Fruit fly (Drosophila melanogaster) whole organism, embryonic: Measurements from ENCODE around the gene CG44838.
A peak's percentile ranks its signal among the peaks of the same experiment; 100 is the strongest.

Experiments
- BEAF-32 ChIP-seq: fragments of 200-800 bp; sonication (Bioruptor generic); optimal IDR thresholded peaks from 3 replicates; lab custom pipeline; 2017; ENCODE audit warnings: missing biosample characterization, missing genetic modification characterization, mild to moderate bottlenecking, moderate library complexity, missing genetic modification reagents
- CG11456 ChIP-seq: fragments of 200-800 bp; sonication (Bioruptor generic); IDR thresholded peaks from 3 replicates; pipeline ENCODE4 v1.3.6; 2022; ENCODE audit warnings: missing biosample characterization, missing genetic modification characterization
- CG11723 ChIP-seq: fragments of 200-800 bp; sonication (Bioruptor generic); optimal IDR thresholded peaks from 2 replicates; lab custom pipeline; 2017; ENCODE audit warnings: missing biosample characterization, mild to moderate bottlenecking, missing genetic modification characterization
- CG12769 ChIP-seq: fragments of 200-800 bp; sonication (Bioruptor generic); optimal IDR thresholded peaks from 2 replicates; lab custom pipeline; 2019; ENCODE audit warnings: missing biosample characterization, mild to moderate bottlenecking, missing genetic modification characterization, moderate library complexity
- CG14441 ChIP-seq: fragments of 200-800 bp; sonication (Bioruptor generic); IDR thresholded peaks from 2 replicates; pipeline ENCODE4 v1.3.6; 2022; ENCODE audit warnings: missing biosample characterization, missing genetic modification characterization
- CG14667 ChIP-seq: fragments of 200-800 bp; sonication (Bioruptor generic); IDR thresholded peaks from 2 replicates; pipeline ENCODE4 v1.3.6; 2022; ENCODE audit warnings: missing biosample characterization, missing genetic modification characterization
- CG14860 ChIP-seq: fragments of 200-800 bp; sonication (Bioruptor generic); IDR thresholded peaks from 3 replicates; pipeline ENCODE4 v1.3.6; 2022; ENCODE audit warnings: missing biosample characterization, missing genetic modification characterization; ENCODE audit not compliant: partially characterized antibody
- CG16779 ChIP-seq: fragments of 200-800 bp; sonication (Bioruptor generic); IDR thresholded peaks from 2 replicates; pipeline ENCODE4 v1.3.6; 2022; ENCODE audit warnings: missing biosample characterization, missing genetic modification characterization
- CG16863 ChIP-seq: fragments of 200-800 bp; sonication (Bioruptor generic); optimal IDR thresholded peaks from 3 replicates; lab custom pipeline; 2016; ENCODE audit warnings: missing biosample characterization, missing genetic modification characterization
- CG17568 ChIP-seq: fragments of 200-800 bp; sonication (Bioruptor generic); optimal IDR thresholded peaks from 2 replicates; lab custom pipeline; 2018; ENCODE audit warnings: missing biosample characterization, mild to moderate bottlenecking, missing genetic modification characterization, moderate library complexity
- CG18011 ChIP-seq: fragments of 200-800 bp; sonication (Bioruptor generic); optimal IDR thresholded peaks from 2 replicates; lab custom pipeline; 2017; ENCODE audit warnings: missing biosample characterization, missing genetic modification characterization, mild to moderate bottlenecking, moderate library complexity, missing genotype
- CG2678 ChIP-seq: fragments of 200-800 bp; sonication (Bioruptor generic); optimal IDR thresholded peaks from 3 replicates; lab custom pipeline; 2019; ENCODE audit warnings: missing biosample characterization, mild to moderate bottlenecking, missing genetic modification characterization, moderate library complexity
- CG30431 ChIP-seq: fragments of 200-800 bp; sonication (Bioruptor generic); optimal IDR thresholded peaks from 2 replicates; lab custom pipeline; 2017; ENCODE audit warnings: missing biosample characterization, missing genetic modification characterization
- CG31441 ChIP-seq: fragments of 200-800 bp; sonication (Bioruptor generic); IDR thresholded peaks from 2 replicates; pipeline ENCODE4 v1.3.6; 2022; ENCODE audit warnings: missing biosample characterization, missing genetic modification characterization
- CG32772 ChIP-seq: fragments of 200-800 bp; sonication (Bioruptor generic); IDR thresholded peaks from 2 replicates; pipeline ENCODE4 v1.3.6; 2022; ENCODE audit warnings: missing biosample characterization, missing genetic modification characterization
- CG4282 ChIP-seq: fragments of 200-800 bp; sonication (Bioruptor generic); optimal IDR thresholded peaks from 2 replicates; lab custom pipeline; 2016; ENCODE audit warnings: missing biosample characterization, missing genetic modification characterization
- CG4854 ChIP-seq: fragments of 200-800 bp; sonication (Bioruptor generic); optimal IDR thresholded peaks from 2 replicates; lab custom pipeline; 2016; ENCODE audit warnings: missing biosample characterization, missing genetic modification characterization, inconsistent platforms
- CG6683 ChIP-seq: fragments of 200-800 bp; sonication (Bioruptor generic); optimal IDR thresholded peaks from 2 replicates; lab custom pipeline; 2017; ENCODE audit warnings: missing biosample characterization, mild to moderate bottlenecking, missing genetic modification characterization, missing genetic modification reagents
- CG8281 ChIP-seq: fragments of 200-800 bp; sonication (Bioruptor generic); optimal IDR thresholded peaks from 2 replicates; lab custom pipeline; 2018; ENCODE audit warnings: missing biosample characterization, mild to moderate bottlenecking, missing genetic modification characterization, moderate library complexity
- Dfd ChIP-seq, 2 experiments: fragments of >200 bp; optimal IDR thresholded peaks; 2 replicates each; lab custom pipeline; 2017; ENCODE audit warnings: missing biosample characterization in 2 of 2, missing genetic modification characterization in 2 of 2
- Doc2 ChIP-seq: fragments of 200-800 bp; sonication (Bioruptor generic); IDR thresholded peaks from 2 replicates; pipeline ENCODE4 v1.3.6; 2022; ENCODE audit warnings: missing biosample characterization, missing genetic modification characterization
- Dref ChIP-seq: fragments of 200-800 bp; sonication (Bioruptor generic); IDR thresholded peaks from 2 replicates; pipeline ENCODE4 v1.3.6; 2022; ENCODE audit warnings: missing biosample characterization, missing genetic modification characterization
- Eip74EF ChIP-seq, 2 experiments: fragments of 200-800 bp in 1 of 2; fragments of >200 bp in 1 of 2; sonication (Bioruptor generic) in 1 of 2; optimal IDR thresholded peaks; 2 replicates each; lab custom pipeline; 2017 to 2019; ENCODE audit warnings: missing biosample characterization in 2 of 2, missing genetic modification characterization in 2 of 2, mild to moderate bottlenecking in 1 of 2, moderate library complexity in 1 of 2
- GATAe ChIP-seq: fragments of 200-800 bp; sonication (Bioruptor generic); conservative IDR thresholded peaks from 2 replicates; pipeline ENCODE4 v1.3.6; 2022; ENCODE audit warnings: missing biosample characterization, missing genetic modification characterization
- H2.0 ChIP-seq: fragments of 200-800 bp; sonication (Bioruptor generic); IDR thresholded peaks from 2 replicates; pipeline ENCODE4 v1.3.6; 2022; ENCODE audit warnings: missing biosample characterization, missing genetic modification characterization
- Lpt ChIP-seq: fragments of >200 bp; optimal IDR thresholded peaks from 2 replicates; lab custom pipeline; 2018; ENCODE audit warnings: missing biosample characterization, missing genetic modification characterization
- Meics ChIP-seq: fragments of 200-800 bp; sonication (Bioruptor generic); optimal IDR thresholded peaks from 2 replicates; lab custom pipeline; 2017; ENCODE audit warnings: missing biosample characterization, mild to moderate bottlenecking, missing genetic modification characterization
- Ravus ChIP-seq: fragments of 200-800 bp; sonication (Bioruptor generic); IDR thresholded peaks from 2 replicates; pipeline ENCODE4 v1.3.6; 2022; ENCODE audit warnings: missing biosample characterization, missing genetic modification characterization
- Vsx1 ChIP-seq: fragments of 200-800 bp; sonication (Bioruptor generic); optimal IDR thresholded peaks from 2 replicates; lab custom pipeline; 2017; ENCODE audit warnings: missing biosample characterization, mild to moderate bottlenecking, missing genetic modification characterization, missing genetic modification reagents
- YL-1 ChIP-seq: fragments of 200-800 bp; sonication (Bioruptor generic); optimal IDR thresholded peaks from 3 replicates; lab custom pipeline; 2017; ENCODE audit warnings: missing biosample characterization, mild to moderate bottlenecking, missing genetic modification characterization
- ab ChIP-seq: fragments of 200-800 bp; sonication (Bioruptor generic); optimal IDR thresholded peaks from 2 replicates; lab custom pipeline; 2016; ENCODE audit warnings: missing biosample characterization, missing genetic modification characterization
- amos ChIP-seq: fragments of 200-800 bp; sonication (Bioruptor generic); IDR thresholded peaks from 2 replicates; pipeline ENCODE4 v1.3.6; 2022; ENCODE audit warnings: missing biosample characterization, missing genetic modification characterization; ENCODE audit not compliant: partially characterized antibody
- corto ChIP-seq: fragments of 200-800 bp; sonication (Bioruptor generic); optimal IDR thresholded peaks from 2 replicates; lab custom pipeline; 2016; ENCODE audit warnings: missing biosample characterization, mild to moderate bottlenecking, missing genetic modification characterization, moderate library complexity
- croc ChIP-seq: fragments of 200-800 bp; sonication (Bioruptor generic); conservative IDR thresholded peaks from 3 replicates; pipeline ENCODE4 v1.3.6; 2022; ENCODE audit warnings: missing biosample characterization, missing genetic modification characterization
- crol ChIP-seq: fragments of 200-800 bp; sonication (Bioruptor generic); IDR thresholded peaks from 2 replicates; pipeline ENCODE4 v1.3.6; 2022; ENCODE audit warnings: missing biosample characterization, missing genetic modification characterization
- dpn ChIP-seq, 2 experiments: fragments of 200-800 bp; sonication (Bioruptor generic); optimal IDR thresholded peaks; 3 replicates each; lab custom pipeline; 2016; ENCODE audit warnings: missing biosample characterization in 2 of 2, missing genetic modification characterization in 2 of 2
- fd64A ChIP-seq: fragments of 200-800 bp; sonication (Bioruptor generic); optimal IDR thresholded peaks from 3 replicates; lab custom pipeline; 2018; ENCODE audit warnings: missing biosample characterization, mild to moderate bottlenecking, missing genetic modification characterization
- gfzf ChIP-seq: fragments of 200-800 bp; sonication (Bioruptor generic); optimal IDR thresholded peaks from 2 replicates; lab custom pipeline; 2016; ENCODE audit warnings: missing biosample characterization, mild to moderate bottlenecking, missing genetic modification characterization, moderate library complexity
- hbn ChIP-seq: fragments of 200-800 bp; sonication (Bioruptor generic); IDR thresholded peaks from 2 replicates; pipeline ENCODE4 v1.3.6; 2022; ENCODE audit warnings: missing biosample characterization, missing genetic modification characterization; ENCODE audit not compliant: partially characterized antibody
- ind ChIP-seq: fragments of 200-800 bp; sonication (Bioruptor generic); optimal IDR thresholded peaks from 3 replicates; lab custom pipeline; 2016; ENCODE audit warnings: missing biosample characterization, missing genetic modification characterization
- klu ChIP-seq: fragments of 200-800 bp; sonication (Bioruptor generic); IDR thresholded peaks from 2 replicates; pipeline ENCODE4 v1.3.6; 2022; ENCODE audit warnings: missing biosample characterization, missing genetic modification characterization
- luna ChIP-seq: fragments of 200-800 bp; sonication (Bioruptor generic); optimal IDR thresholded peaks from 2 replicates; lab custom pipeline; 2016; ENCODE audit warnings: missing biosample characterization, missing genetic modification characterization
- oc ChIP-seq: fragments of 200-800 bp; sonication (Bioruptor generic); optimal IDR thresholded peaks from 2 replicates; lab custom pipeline; 2018; ENCODE audit warnings: missing biosample characterization, mild to moderate bottlenecking, missing genetic modification characterization, moderate library complexity
- org-1 ChIP-seq: fragments of 200-800 bp; sonication (Bioruptor generic); optimal IDR thresholded peaks from 2 replicates; lab custom pipeline; 2017; ENCODE audit warnings: missing biosample characterization, missing genetic modification characterization
- pho ChIP-seq: fragments of 200-800 bp; sonication (Bioruptor generic); optimal IDR thresholded peaks from 2 replicates; lab custom pipeline; 2016; ENCODE audit warnings: missing biosample characterization, missing genetic modification characterization
- repo ChIP-seq: fragments of 200-800 bp; sonication (Bioruptor generic); optimal IDR thresholded peaks from 2 replicates; lab custom pipeline; 2016; ENCODE audit warnings: missing biosample characterization, missing genetic modification characterization
- salm ChIP-seq: fragments of 200-800 bp; sonication (Bioruptor generic); optimal IDR thresholded peaks from 2 replicates; lab custom pipeline; 2018; ENCODE audit warnings: missing biosample characterization, mild to moderate bottlenecking, missing genetic modification characterization
- sqz ChIP-seq: fragments of 200-800 bp; sonication (Bioruptor generic); optimal IDR thresholded peaks from 3 replicates; lab custom pipeline; 2018; ENCODE audit warnings: missing biosample characterization, mild to moderate bottlenecking, missing genetic modification characterization
- sug ChIP-seq: fragments of 200-800 bp; optimal IDR thresholded peaks from 2 replicates; lab custom pipeline; 2019; ENCODE audit warnings: missing biosample characterization, mild to moderate bottlenecking, missing genetic modification characterization, moderate library complexity
- toy ChIP-seq: fragments of 200-800 bp; sonication (Bioruptor generic); IDR thresholded peaks from 2 replicates; pipeline ENCODE4 v1.3.6; 2022; ENCODE audit warnings: missing biosample characterization, missing genetic modification characterization
- z ChIP-seq: fragments of 200-800 bp; sonication (Bioruptor generic); IDR thresholded peaks from 3 replicates; pipeline ENCODE4 v1.3.6; 2022; ENCODE audit warnings: missing biosample characterization, missing genetic modification characterization

CG44838 gene

DNA sequence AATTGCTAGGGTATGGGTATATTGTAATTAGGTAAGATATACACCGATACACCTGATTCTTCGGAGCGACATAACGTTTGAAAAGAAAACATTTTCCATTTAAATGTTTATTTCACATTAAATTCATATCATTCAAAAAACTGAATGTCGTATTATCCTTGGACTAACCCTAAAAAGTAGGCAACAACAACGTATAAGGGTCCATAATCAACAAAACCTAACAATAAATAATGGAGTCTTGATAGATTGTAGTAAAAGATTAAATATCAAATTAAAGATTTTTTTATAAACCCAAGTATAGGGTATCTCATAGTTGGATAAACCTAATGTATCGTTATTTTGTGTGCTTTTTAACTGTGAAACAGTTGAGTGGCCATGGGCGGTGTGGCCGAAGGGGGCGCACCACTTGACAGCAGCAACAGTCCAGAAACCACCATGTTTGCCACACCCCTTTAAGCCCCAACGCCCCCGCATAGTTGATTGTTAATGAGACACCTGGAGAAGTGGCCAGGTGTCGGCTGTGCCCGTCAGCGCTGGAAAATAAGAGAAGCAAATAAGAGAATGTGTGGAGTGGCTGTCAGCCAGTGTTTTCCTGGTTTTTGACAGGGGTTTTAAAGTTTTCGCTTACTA is 7.5 kb downstream of the CG44838 start (continued):
- TF ChIP-seq Lpt (GFP tag; lab: Kevin White, UChicago) (no peak), amos (GFP tag; lab: Robert Waterston, UW) (no peak), Dfd (GFP tag; optimal IDR thresholded peaks at IDR 0.05; lab: Kevin White, UChicago) (no peak), H2.0 (GFP tag; lab: Robert Waterston, UW) (no peak), gfzf (GFP tag; lab: Kevin White, UChicago) (no peak), toy (GFP tag; lab: Robert Waterston, UW) (no peak), klu (no peak), repo (GFP tag; lab: Kevin White, UChicago) (no peak), CG2678 (peak; percentile 73), Doc2 (GFP tag; lab: Robert Waterston, UW) (no peak), CG31441 (GFP tag; lab: Robert Waterston, UW) (peak; percentile 63; the same call in 1 of the 2 replicates), CG8281 (tag; lab: Kevin White, UChicago) (no peak), fd64A (no peak), CG11456 (GFP tag; lab: Robert Waterston, UW) (no peak), Vsx1 (GFP tag; lab: Kevin White, UChicago) (peak; percentile 14), Eip74EF (GFP tag; optimal IDR thresholded peaks at IDR 0.05; lab: Kevin White, UChicago) (peak in 1 of 2 experiments; percentile 17), CG16863 (GFP tag; lab: Kevin White, UChicago) (no peak), org-1 (GFP tag; lab: Kevin White, UChicago) (no peak), sqz (GFP tag; lab: Kevin White, UChicago) (no peak), ab (GFP tag; lab: Kevin White, UChicago) (no peak), CG30431 (GFP tag; lab: Kevin White, UChicago) (no peak), luna (GFP tag; lab: Kevin White, UChicago) (no peak), CG4282 (GFP tag; lab: Kevin White, UChicago) (no peak), CG4854 (no peak), dpn (GFP tag; optimal IDR thresholded peaks at IDR 0.05; lab: Kevin White, UChicago) (peak; percentile 16 to 33), CG32772 (GFP tag; lab: Robert Waterston, UW) (no peak), CG14441 (GFP tag; lab: Robert Waterston, UW) (no peak), CG14860 (no peak), CG18011 (GFP tag; lab: Kevin White, UChicago) (no peak), CG14667 (GFP tag; lab: Robert Waterston, UW) (no peak), hbn (GFP tag; lab: Robert Waterston, UW) (no peak), Ravus (no peak), oc (tag; lab: Kevin White, UChicago) (no peak), pho (GFP tag; lab: Kevin White, UChicago) (no peak), Dref (GFP tag; lab: Robert Waterston, UW) (no peak), CG6683 (no peak), Meics (peak; percentile 62), croc (GFP tag; lab: Robert Waterston, UW) (no peak), BEAF-32 (GFP tag; lab: Kevin White, UChicago) (no peak), YL-1 (no peak), z (GFP tag; lab: Robert Waterston, UW) (no peak), CG12769 (tag; lab: Kevin White, UChicago) (peak; percentile 27), GATAe (GFP tag; lab: Robert Waterston, UW) (no peak), crol (GFP tag; lab: Robert Waterston, UW) (no peak), sug (tag; lab: Kevin White, UChicago) (no peak), corto (GFP tag; lab: Kevin White, UChicago) (no peak), CG17568 (GFP tag; lab: Kevin White, UChicago) (no peak), CG11723 (GFP tag; lab: Kevin White, UChicago) (peak; percentile 31), salm (tag; lab: Kevin White, UChicago) (no peak), ind (GFP tag; lab: Kevin White, UChicago) (peak; percentile 34), CG16779 (0 out of 2 replicates have a peak, but pooled peaks have one; percentile 31)
